Fruit fly (Drosophila melanogaster): Measurements from ENCODE around the gene CG6836.
A peak's percentile ranks its signal among the peaks of the same experiment; 100 is the strongest.

The CG6836 gene

dm6 chr3L:19000413-19000812 lies 50.0 kb downstream of the CG6836 start, which contains the start of gene CG3808:
Gene CG3808, minus strand, starts transcription at chr3L:19000608.
- TF ChIP-seq CG10462 (GFP tag; optimal IDR thresholded peaks at IDR 0.05) = no peak
- peak; percentile 28 for TF ChIP-seq CG13424 (tag; optimal IDR thresholded peaks at IDR 0.05)
- no peak for TF ChIP-seq Chrac-16 (GFP tag; optimal IDR thresholded peaks at IDR 0.05)
- TF ChIP-seq bsh (GFP tag; optimal IDR thresholded peaks at IDR 0.05) = no peak
- peak; percentile 29 for TF ChIP-seq CG12744 (GFP tag; optimal IDR thresholded peaks at IDR 0.05)
- peak; percentile 28 for TF ChIP-seq CG2116 (GFP tag; optimal IDR thresholded peaks at IDR 0.05)
- TF ChIP-seq CG8281 (tag; optimal IDR thresholded peaks at IDR 0.05) = no peak
- TF ChIP-seq Lim3 (GFP tag; IDR thresholded peaks at IDR 0.05) = no peak
- TF ChIP-seq Atf6 (GFP tag; IDR thresholded peaks at IDR 0.05) = no peak
- TF ChIP-seq Xrp1 (GFP tag; IDR thresholded peaks at IDR 0.05) = no peak
- TF ChIP-seq CG6654 (GFP tag; optimal IDR thresholded peaks at IDR 0.05) = no peak
- no peak for TF ChIP-seq odd (GFP tag; optimal IDR thresholded peaks at IDR 0.05)
- TF ChIP-seq CG3726 (GFP tag; IDR thresholded peaks at IDR 0.05) = no peak
- no peak for TF ChIP-seq eve (GFP tag; optimal IDR thresholded peaks at IDR 0.05)
- peak; percentile 48 for TF ChIP-seq BEAF-32 (GFP tag; optimal IDR thresholded peaks at IDR 0.05)
- peak; percentile 44 for TF ChIP-seq NC2β (GFP tag; optimal IDR thresholded peaks at IDR 0.05)
- no peak for TF ChIP-seq CG4360 (GFP tag; IDR thresholded peaks at IDR 0.05)
- no peak for TF ChIP-seq CG12071 (GFP tag; optimal IDR thresholded peaks at IDR 0.05)
- no peak for TF ChIP-seq bigmax (GFP tag; optimal IDR thresholded peaks at IDR 0.05)
- TF ChIP-seq CG14860 (GFP tag; IDR thresholded peaks at IDR 0.05; ENCODE audit: partially characterized antibody) = no peak
- no peak for TF ChIP-seq pros (GFP tag; optimal IDR thresholded peaks at IDR 0.05)
- peak; percentile 1 for TF ChIP-seq NfI (GFP tag; optimal IDR thresholded peaks at IDR 0.05)
- TF ChIP-seq CG31388 (GFP tag; optimal IDR thresholded peaks at IDR 0.05) = no peak
- peak; percentile 56 for TF ChIP-seq CG2712 (tag; optimal IDR thresholded peaks at IDR 0.05)
- TF ChIP-seq slp2 (GFP tag; optimal IDR thresholded peaks at IDR 0.05) = no peak
- no peak for TF ChIP-seq shn (GFP tag; optimal IDR thresholded peaks at IDR 0.05)
- no peak for TF ChIP-seq CG11695 (GFP tag; IDR thresholded peaks at IDR 0.05)
- 0 out of 2 replicates have a peak, but pooled peaks have one; percentile 23 for TF ChIP-seq CG32532 (GFP tag; IDR thresholded peaks at IDR 0.05)
- TF ChIP-seq HLH3B (GFP tag; IDR thresholded peaks at IDR 0.05) = no peak
- no peak for TF ChIP-seq CG43689 (GFP tag; IDR thresholded peaks at IDR 0.05)
- no peak for TF ChIP-seq sqz (GFP tag; optimal IDR thresholded peaks at IDR 0.05)
- no peak for TF ChIP-seq D (optimal IDR thresholded peaks at IDR 0.05)
- no peak for TF ChIP-seq D (GFP tag; optimal IDR thresholded peaks at IDR 0.05)
- no peak for TF ChIP-seq otp (GFP tag; IDR thresholded peaks at IDR 0.05)
- no peak for TF ChIP-seq Abd-B (GFP tag; optimal IDR thresholded peaks at IDR 0.05)
- no peak for TF ChIP-seq Eip74EF (GFP tag; optimal IDR thresholded peaks at IDR 0.05)
- TF ChIP-seq psq (GFP tag; optimal IDR thresholded peaks at IDR 0.05) = peak; percentile 89
- no peak for TF ChIP-seq CG11247 (GFP tag; IDR thresholded peaks at IDR 0.05)
- no peak for TF ChIP-seq fru (optimal IDR thresholded peaks at IDR 0.05)
- TF ChIP-seq Fer1 (GFP tag; optimal IDR thresholded peaks at IDR 0.05) = peak; percentile 40
- TF ChIP-seq B-H2 (GFP tag; optimal IDR thresholded peaks at IDR 0.05) = peak; percentile 54
- TF ChIP-seq vvl (GFP tag; IDR thresholded peaks at IDR 0.05) = peak; percentile 28
- TF ChIP-seq CG3407 (GFP tag; optimal IDR thresholded peaks at IDR 0.05) = no peak
- no peak for TF ChIP-seq CG10654 (GFP tag; optimal IDR thresholded peaks at IDR 0.05)
- TF ChIP-seq HLH54F (GFP tag; optimal IDR thresholded peaks at IDR 0.05) = peak; percentile 8
- TF ChIP-seq sima (GFP tag; optimal IDR thresholded peaks at IDR 0.05) = no peak
- TF ChIP-seq CG11456 (GFP tag; IDR thresholded peaks at IDR 0.05) = no peak; the same call in 2 of the 3 replicates
- no peak; the same call in 2 of the 3 replicates for TF ChIP-seq Opbp (GFP tag; IDR thresholded peaks at IDR 0.05; ENCODE audit: partially characterized antibody)
- no peak for TF ChIP-seq CG3281 (GFP tag; optimal IDR thresholded peaks at IDR 0.05)
- TF ChIP-seq Six4 (GFP tag; optimal IDR thresholded peaks at IDR 0.05) = no peak
- no peak for TF ChIP-seq CG11093 (GFP tag; IDR thresholded peaks at IDR 0.05)
- peak; percentile 97 for TF ChIP-seq CG34422 (GFP tag; IDR thresholded peaks at IDR 0.05)
